Fruit fly (Drosophila melanogaster) S2 (cell line): Measurements from ENCODE around the gene CG7376.

Experiments used
- CG8478 ChIP-seq: fragments of >200 bp; optimal IDR thresholded peaks from 2 replicates; lab custom pipeline; 2018
- CTCF ChIP-seq, 2 experiments: fragments of >200 bp; optimal IDR thresholded peaks; 2 replicates each; lab custom pipeline; 2018

CG7376 gene

dm6 chr3L:6173826-6174255 lies at the start of gene CG7376, which contains the start of gene fmt:
Gene CG7376, plus strand, starts transcription at chr3L:6174248.
Gene fmt, minus strand, starts transcription at chr3L:6173880.
- TF ChIP-seq CTCF (optimal IDR thresholded peaks at IDR 0.05; lab: Kevin White, UChicago) = no peak

- TF ChIP-seq CTCF (optimal IDR thresholded peaks at IDR 0.05; lab: Kevin White, UChicago) (peak; percentile 91 to 94), CG8478 (lab: Kevin White, UChicago) (no peak)
These were observed 49.2 kb upstream of the CG7376 start for dm6 chr3L:6124616-6125408.

- TF ChIP-seq CG8478 (lab: Kevin White, UChicago) = no peak
- no peak for TF ChIP-seq CTCF (optimal IDR thresholded peaks at IDR 0.05; lab: Kevin White, UChicago)
These were observed 48.7 kb upstream of the CG7376 start for dm6 chr3L:6125409-6125689.

dm6 chr3L:6129591-6129990 lies 44.5 kb upstream of the CG7376 start:
- TF ChIP-seq CG8478 (lab: Kevin White, UChicago) = no peak
- TF ChIP-seq CTCF (optimal IDR thresholded peaks at IDR 0.05; lab: Kevin White, UChicago) = no peak

dm6 chr3L:6130944-6131343 lies 43.1 kb upstream of the CG7376 start, which contains the start of gene Lcp65Ag3:
Gene Lcp65Ag3, minus strand, starts transcription at chr3L:6130989.
- TF ChIP-seq CTCF (optimal IDR thresholded peaks at IDR 0.05; lab: Kevin White, UChicago) (no peak), CG8478 (lab: Kevin White, UChicago) (no peak)

- TF ChIP-seq CG8478 (lab: Kevin White, UChicago) (no peak), CTCF (optimal IDR thresholded peaks at IDR 0.05; lab: Kevin White, UChicago) (no peak)
These were observed 42.0 kb upstream of the CG7376 start, which contains the start of gene Cpr65Au for dm6 chr3L:6132009-6132408. Gene Cpr65Au, minus strand, starts transcription at chr3L:6132109.

- no peak for TF ChIP-seq CG8478 (lab: Kevin White, UChicago)
- no peak for TF ChIP-seq CTCF (optimal IDR thresholded peaks at IDR 0.05; lab: Kevin White, UChicago)
These were observed 40.5 kb upstream of the CG7376 start, which contains the start of gene Lcp65Ag2 for dm6 chr3L:6133546-6133945. Gene Lcp65Ag2, minus strand, starts transcription at chr3L:6133593.

dm6 chr3L:6135174-6135573 lies 38.9 kb upstream of the CG7376 start, which contains the start of gene Lcp65Ag1:
Gene Lcp65Ag1, minus strand, starts transcription at chr3L:6135274.
- TF ChIP-seq CTCF (optimal IDR thresholded peaks at IDR 0.05; lab: Kevin White, UChicago) = no peak
- no peak for TF ChIP-seq CG8478 (lab: Kevin White, UChicago)

dm6 chr3L:6136691-6137090 lies 37.4 kb upstream of the CG7376 start, which contains the start of gene Lcp65Af:
Gene Lcp65Af, minus strand, starts transcription at chr3L:6136791.
- TF ChIP-seq CG8478 (lab: Kevin White, UChicago) (no peak), CTCF (optimal IDR thresholded peaks at IDR 0.05; lab: Kevin White, UChicago) (no peak)

dm6 chr3L:6138018-6138417 lies 36.0 kb upstream of the CG7376 start, which contains the start of gene Lcp65Ae:
Gene Lcp65Ae, minus strand, starts transcription at chr3L:6138118.
- TF ChIP-seq CG8478 (lab: Kevin White, UChicago) (no peak), CTCF (optimal IDR thresholded peaks at IDR 0.05; lab: Kevin White, UChicago) (no peak)

- TF ChIP-seq CTCF (optimal IDR thresholded peaks at IDR 0.05; lab: Kevin White, UChicago) = no peak
- no peak for TF ChIP-seq CG8478 (lab: Kevin White, UChicago)
These were observed 35.5 kb upstream of the CG7376 start for dm6 chr3L:6138586-6138985.

dm6 chr3L:6139924-6140574 lies 34.0 kb upstream of the CG7376 start, which contains the start of gene Cpr65Av:
Gene Cpr65Av, minus strand, starts transcription at chr3L:6139974.
- TF ChIP-seq CTCF (optimal IDR thresholded peaks at IDR 0.05; lab: Kevin White, UChicago) = no peak
- TF ChIP-seq CG8478 (lab: Kevin White, UChicago) = no peak

dm6 chr3L:6140771-6141472 lies 33.1 kb upstream of the CG7376 start:
- TF ChIP-seq CG8478 (lab: Kevin White, UChicago) = no peak
- no peak for TF ChIP-seq CTCF (optimal IDR thresholded peaks at IDR 0.05; lab: Kevin White, UChicago)

- no peak for TF ChIP-seq CTCF (optimal IDR thresholded peaks at IDR 0.05; lab: Kevin White, UChicago)
- no peak for TF ChIP-seq CG8478 (lab: Kevin White, UChicago)
These were observed 32.5 kb upstream of the CG7376 start for dm6 chr3L:6141538-6141937.
